Worm (Caenorhabditis elegans) whole organism, young adult: ENCODE results near the gene ptr-24.

Experiments
- B0035.1 ChIP-seq: sonication (generic microtip); optimal IDR thresholded peaks from 2 replicates; lab custom pipeline; 2016; ENCODE audit warnings: missing genetic modification characterization, mild to moderate bottlenecking, missing compliant biosample characterization, missing genotype, missing genetic modification reagents
- C06A6.2 ChIP-seq: fragments of 200-800 bp; sonication (Bioruptor generic); conservative IDR thresholded peaks from 2 replicates; pipeline ENCODE4 v1.3.6; 2022; ENCODE audit warnings: missing genetic modification characterization, missing compliant biosample characterization
- F22D6.2 ChIP-seq: sonication (generic microtip); optimal IDR thresholded peaks from 2 replicates; lab custom pipeline; 2016; ENCODE audit warnings: mild to moderate bottlenecking, missing genetic modification characterization, missing compliant biosample characterization
- F37B4.10 ChIP-seq: fragments of 200-800 bp; sonication (Bioruptor generic); IDR thresholded peaks from 2 replicates; pipeline ENCODE4 v1.3.6; 2022; ENCODE audit warnings: missing genetic modification characterization, missing compliant biosample characterization
- F49E8.2 ChIP-seq: sonication (generic microtip); optimal IDR thresholded peaks from 3 replicates; lab custom pipeline; 2017; ENCODE audit warnings: missing genetic modification characterization, mild to moderate bottlenecking, missing compliant biosample characterization, antibody characterized with exemption, moderate library complexity; ENCODE audit not compliant: insufficient read depth
- F52B5.7 ChIP-seq: sonication (generic microtip); optimal IDR thresholded peaks from 2 replicates; lab custom pipeline; 2016; ENCODE audit warnings: mild to moderate bottlenecking, missing genetic modification characterization, missing compliant biosample characterization
- F57A8.1 ChIP-seq: fragments of 200-800 bp; sonication (Bioruptor generic); optimal IDR thresholded peaks from 2 replicates; lab custom pipeline; 2018; ENCODE audit warnings: mild to moderate bottlenecking, missing genetic modification characterization, moderate library complexity, missing compliant biosample characterization
- K12H6.12 ChIP-seq: fragments of 200-800 bp; sonication (Bioruptor generic); optimal IDR thresholded peaks from 2 replicates; lab custom pipeline; 2018; ENCODE audit warnings: mild to moderate bottlenecking, missing genetic modification characterization, missing compliant biosample characterization
- T26A5.8 ChIP-seq: sonication (generic microtip); optimal IDR thresholded peaks from 2 replicates; lab custom pipeline; 2016; ENCODE audit warnings: missing genetic modification characterization, missing compliant biosample characterization
- Y53G8AR.9 ChIP-seq: fragments of 200-800 bp; sonication (Bioruptor generic); conservative IDR thresholded peaks from 2 replicates; pipeline ENCODE4 v1.3.6; 2022; ENCODE audit warnings: missing genetic modification reagents, missing genetic modification characterization, missing compliant biosample characterization
- Y67H2A.10 ChIP-seq: fragments of 200-800 bp; sonication (Bioruptor generic); conservative IDR thresholded peaks from 2 replicates; pipeline ENCODE4 v1.3.6; 2022; ENCODE audit warnings: missing genetic modification reagents, missing genetic modification characterization, missing compliant biosample characterization
- Y95B8A.8 ChIP-seq: fragments of 200-800 bp; sonication (Bioruptor generic); IDR thresholded peaks from 2 replicates; pipeline ENCODE4 v1.3.6; 2022; ENCODE audit warnings: missing genetic modification reagents, missing genetic modification characterization, missing compliant biosample characterization
- ama-1 ChIP-seq, 3 experiments: fragments of 150-350 bp in 1 of 3; sonication (generic microtip) in 2 of 3; optimal IDR thresholded peaks; 2 replicates each; lab custom pipeline; 2014 to 2018; ENCODE audit warnings: missing biosample characterization in 2 of 3, missing genetic modification characterization in 2 of 3, missing genetic modification reagents in 2 of 3
- aptf-2 ChIP-seq: fragments of 200-800 bp; sonication (Bioruptor generic); conservative IDR thresholded peaks from 2 replicates; pipeline ENCODE4 v1.3.6; 2022; ENCODE audit warnings: missing genetic modification reagents, missing genetic modification characterization, missing compliant biosample characterization
- atf-7 ChIP-seq: sonication (generic microtip); optimal IDR thresholded peaks from 2 replicates; lab custom pipeline; 2017; ENCODE audit warnings: mild to moderate bottlenecking, missing genetic modification characterization, missing compliant biosample characterization
- attf-5 ChIP-seq: fragments of 200-800 bp; sonication (Bioruptor generic); optimal IDR thresholded peaks from 2 replicates; lab custom pipeline; 2018; ENCODE audit warnings: mild to moderate bottlenecking, missing genetic modification characterization, missing compliant biosample characterization
- bed-1 ChIP-seq: fragments of 200-800 bp; sonication (Bioruptor generic); IDR thresholded peaks from 2 replicates; pipeline ENCODE4 v1.3.6; 2022; ENCODE audit warnings: missing genetic modification reagents, missing genetic modification characterization, missing compliant biosample characterization
- ccch-3 ChIP-seq: fragments of 200-800 bp; sonication (Bioruptor generic); optimal IDR thresholded peaks from 2 replicates; lab custom pipeline; 2018; ENCODE audit warnings: mild to moderate bottlenecking, missing genetic modification characterization, missing compliant biosample characterization
- cebp-1 ChIP-seq, 2 experiments: fragments of 200-800 bp in 1 of 2; sonication (Bioruptor generic) in 1 of 2; sonication (generic microtip) in 1 of 2; IDR thresholded peaks in 1 of 2; optimal IDR thresholded peaks in 1 of 2; 2 replicates each; pipeline versions ENCODE4 v1.3.6 to Lab custom; 2017 to 2022; ENCODE audit warnings: missing compliant biosample characterization in 2 of 2, missing genetic modification characterization in 2 of 2, mild to moderate bottlenecking in 1 of 2, missing genetic modification reagents in 1 of 2, moderate library complexity in 1 of 2
- cebp-2 ChIP-seq: fragments of 200-800 bp; sonication (Bioruptor generic); IDR thresholded peaks from 2 replicates; pipeline ENCODE4 v1.3.6; 2022; ENCODE audit warnings: missing genetic modification characterization, missing compliant biosample characterization
- ceh-100 ChIP-seq: fragments of 200-800 bp; sonication (Bioruptor generic); IDR thresholded peaks from 2 replicates; pipeline ENCODE4 v1.3.6; 2022; ENCODE audit warnings: missing genetic modification reagents, missing genetic modification characterization, missing compliant biosample characterization
- chd-7 ChIP-seq: sonication (generic microtip); optimal IDR thresholded peaks from 2 replicates; lab custom pipeline; 2016; ENCODE audit warnings: mild to moderate bottlenecking, missing genetic modification characterization, moderate library complexity, missing compliant biosample characterization
- die-1 ChIP-seq: sonication (generic microtip); optimal IDR thresholded peaks from 2 replicates; lab custom pipeline; 2016; ENCODE audit warnings: missing genotype, mild to moderate bottlenecking, missing genetic modification characterization, missing compliant biosample characterization
- egl-18 ChIP-seq: fragments of 200-800 bp; sonication (Bioruptor generic); IDR thresholded peaks from 2 replicates; pipeline ENCODE4 v1.3.6; 2022; ENCODE audit warnings: missing genetic modification reagents, missing genetic modification characterization, missing compliant biosample characterization
- egl-44 ChIP-seq: fragments of 200-800 bp; sonication (Bioruptor generic); IDR thresholded peaks from 2 replicates; pipeline ENCODE4 v1.3.6; 2022; ENCODE audit warnings: missing genetic modification reagents, missing genetic modification characterization, missing compliant biosample characterization
- egrh-3 ChIP-seq: fragments of 200-800 bp; sonication (Bioruptor generic); IDR thresholded peaks from 2 replicates; pipeline ENCODE4 v1.3.6; 2022; ENCODE audit warnings: missing genetic modification reagents, missing genetic modification characterization, missing compliant biosample characterization
- hrde-1 ChIP-seq: sonication (generic microtip); optimal IDR thresholded peaks from 2 replicates; lab custom pipeline; 2016; ENCODE audit warnings: missing genetic modification characterization, mild to moderate bottlenecking, missing compliant biosample characterization, moderate library complexity, missing genotype, missing genetic modification reagents, borderline replicate concordance
- let-607 ChIP-seq, 2 experiments: fragments of 200-800 bp in 1 of 2; sonication (Bioruptor generic) in 1 of 2; sonication (generic microtip) in 1 of 2; optimal IDR thresholded peaks; 2 replicates each; lab custom pipeline; 2016 to 2018; ENCODE audit warnings: mild to moderate bottlenecking in 2 of 2, missing compliant biosample characterization in 2 of 2, missing genetic modification characterization in 2 of 2, moderate library complexity in 2 of 2, missing genotype in 1 of 2
- lin-26 ChIP-seq: fragments of 200-800 bp; sonication (Bioruptor generic); IDR thresholded peaks from 2 replicates; pipeline ENCODE4 v1.3.6; 2022; ENCODE audit warnings: missing genetic modification reagents, missing genetic modification characterization, missing compliant biosample characterization
- lin-35 ChIP-seq, 3 experiments: fragments of 150-350 bp in 2 of 3; sonication (generic microtip) in 1 of 3; optimal IDR thresholded peaks; 2 replicates each; lab custom pipeline; 2014 to 2018; ENCODE audit warnings: missing biosample characterization in 3 of 3, missing genetic modification characterization in 3 of 3, missing genetic modification reagents in 3 of 3
- lin-40 ChIP-seq: sonication (generic microtip); optimal IDR thresholded peaks from 2 replicates; lab custom pipeline; 2016; ENCODE audit warnings: missing genetic modification characterization, mild to moderate bottlenecking, missing compliant biosample characterization, missing genotype, missing genetic modification reagents
- madf-3 ChIP-seq: fragments of 200-800 bp; sonication (Bioruptor generic); IDR thresholded peaks from 2 replicates; pipeline ENCODE4 v1.3.6; 2022; ENCODE audit warnings: missing genetic modification reagents, missing genetic modification characterization, missing compliant biosample characterization
- mes-4 ChIP-seq: sonication (generic microtip); optimal IDR thresholded peaks from 2 replicates; lab custom pipeline; 2016; ENCODE audit warnings: missing genotype, missing genetic modification characterization, missing compliant biosample characterization
- mxl-1 ChIP-seq: sonication (generic microtip); optimal IDR thresholded peaks from 2 replicates; lab custom pipeline; 2016; ENCODE audit warnings: missing genetic modification characterization, missing compliant biosample characterization
- nhr-80 ChIP-seq: sonication (generic microtip); optimal IDR thresholded peaks from 2 replicates; lab custom pipeline; 2016; ENCODE audit warnings: missing genetic modification characterization, missing compliant biosample characterization
- pbrm-1 ChIP-seq: fragments of 200-800 bp; sonication (Bioruptor generic); IDR thresholded peaks from 2 replicates; pipeline ENCODE4 v1.3.6; 2022; ENCODE audit warnings: missing genetic modification reagents, missing genetic modification characterization, missing compliant biosample characterization
- rcor-1 ChIP-seq: fragments of 200-800 bp; sonication (Bioruptor generic); IDR thresholded peaks from 2 replicates; pipeline ENCODE4 v1.3.6; 2022; ENCODE audit warnings: missing genetic modification reagents, missing genetic modification characterization, missing compliant biosample characterization
- snpc-1.1 ChIP-seq: sonication (generic microtip); optimal IDR thresholded peaks from 2 replicates; lab custom pipeline; 2017; ENCODE audit warnings: missing genetic modification characterization, mild to moderate bottlenecking, missing compliant biosample characterization, antibody characterized with exemption, moderate library complexity, missing genotype, missing genetic modification reagents; ENCODE audit not compliant: insufficient read depth
- tbx-9 ChIP-seq: sonication (generic microtip); optimal IDR thresholded peaks from 2 replicates; lab custom pipeline; 2016; ENCODE audit warnings: borderline replicate concordance, missing genetic modification characterization, inconsistent platforms, missing compliant biosample characterization
- unc-62 ChIP-seq: fragments of 150-350 bp; optimal IDR thresholded peaks from 2 replicates; lab custom pipeline; 2014; ENCODE audit warnings: missing biosample characterization, missing genetic modification reagents, missing genetic modification characterization
- zfh-2 ChIP-seq: fragments of 200-800 bp; sonication (Bioruptor generic); conservative IDR thresholded peaks from 2 replicates; pipeline ENCODE4 v1.3.6; 2022; ENCODE audit warnings: missing genetic modification reagents, missing genetic modification characterization, missing compliant biosample characterization
- ztf-25 ChIP-seq: fragments of 200-800 bp; sonication (Bioruptor generic); IDR thresholded peaks from 2 replicates; pipeline ENCODE4 v1.3.6; 2022; ENCODE audit warnings: missing genetic modification reagents, missing genetic modification characterization, missing compliant biosample characterization
- ztf-26 ChIP-seq: sonication (generic microtip); optimal IDR thresholded peaks from 2 replicates; lab custom pipeline; 2017; ENCODE audit warnings: missing genetic modification characterization, missing compliant biosample characterization

The ptr-24 gene

DNA sequence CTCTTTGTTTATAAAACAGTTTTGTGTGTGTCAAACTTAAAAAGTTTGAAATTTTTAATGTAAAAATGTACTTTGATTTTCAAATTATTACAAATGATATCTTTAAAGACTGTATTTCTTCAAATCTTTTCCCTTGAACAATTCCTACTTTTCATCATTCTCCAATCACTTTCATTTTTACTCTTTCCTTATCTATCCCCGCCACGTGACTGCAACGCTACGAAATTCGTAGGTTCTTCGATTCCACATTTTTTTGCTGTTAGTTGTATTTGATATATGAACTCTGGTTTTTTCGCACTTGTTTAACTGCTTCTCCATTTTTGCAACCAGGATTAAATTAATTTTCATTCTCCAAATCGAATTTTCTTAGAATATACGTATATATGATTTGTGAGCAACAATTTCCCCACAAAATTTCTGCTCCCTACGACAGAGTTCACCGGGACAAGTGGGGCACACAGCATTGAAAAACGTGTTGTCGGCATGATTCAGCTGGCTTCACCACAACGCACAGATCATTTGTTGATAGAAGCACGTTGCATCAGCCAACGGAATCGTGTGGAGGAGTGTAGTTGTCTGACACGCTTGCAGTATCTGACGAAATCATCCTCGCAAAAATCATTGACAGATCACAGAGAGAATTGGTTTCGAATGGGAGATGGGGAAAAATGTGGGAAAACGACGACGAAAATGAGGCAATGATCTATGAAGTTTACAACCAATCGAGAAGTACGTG is 17.0 kb downstream of the ptr-24 start:
- no peak for TF ChIP-seq ceh-100
- no peak for TF ChIP-seq F37B4.10 (GFP tag; lab: Robert Waterston, UW)
- TF ChIP-seq egl-44 (GFP tag; lab: Robert Waterston, UW) = 0 out of 2 replicates have a peak, but pooled peaks have one; percentile 10
- TF ChIP-seq F22D6.2 = peak; percentile 63
- no peak for TF ChIP-seq egrh-3 (GFP tag; lab: Robert Waterston, UW)
- TF ChIP-seq nhr-80 (tag; lab: Kevin White, UChicago) = peak; percentile 76
- no peak for TF ChIP-seq egl-18 (GFP tag; lab: Robert Waterston, UW)
- no peak for TF ChIP-seq die-1
- no peak for TF ChIP-seq madf-3 (GFP tag; lab: Robert Waterston, UW)
- no peak for TF ChIP-seq cebp-2
- peak; percentile 8 for TF ChIP-seq K12H6.12 (tag; lab: Kevin White, UChicago)
- TF ChIP-seq atf-7 (tag; lab: Kevin White, UChicago) = peak; percentile 49
- TF ChIP-seq mxl-1 = no peak
- no peak for TF ChIP-seq B0035.1 (tag; lab: Kevin White, UChicago)
- TF ChIP-seq ztf-25 = no peak
- no peak for TF ChIP-seq rcor-1
- no peak for TF ChIP-seq mes-4 (tag; lab: Kevin White, UChicago)
- no peak for TF ChIP-seq cebp-1 (GFP tag; IDR thresholded peaks at IDR 0.05; lab: Robert Waterston, UW)
- peak; percentile 66 for TF ChIP-seq cebp-1 (tag; optimal IDR thresholded peaks at IDR 0.05; lab: Kevin White, UChicago)
- TF ChIP-seq F52B5.7 (tag; lab: Kevin White, UChicago) = no peak
- TF ChIP-seq F57A8.1 = no peak
- no peak for TF ChIP-seq bed-1 (GFP tag; lab: Robert Waterston, UW)
- TF ChIP-seq Y95B8A.8 (GFP tag; lab: Robert Waterston, UW) = 0 out of 2 replicates have a peak, but pooled peaks have one; percentile 23
- no peak for TF ChIP-seq pbrm-1 (GFP tag; lab: Robert Waterston, UW)
- peak; percentile 16 for TF ChIP-seq attf-5 (GFP tag; lab: Kevin White, UChicago)
- TF ChIP-seq let-607 (tag; optimal IDR thresholded peaks at IDR 0.05; lab: Kevin White, UChicago) = peak in 1 of 2 experiments; percentile 67
- TF ChIP-seq F49E8.2 (tag; lab: Kevin White, UChicago) = no peak
- no peak for TF ChIP-seq C06A6.2 (GFP tag; lab: Robert Waterston, UW)
- TF ChIP-seq tbx-9 (tag; lab: Kevin White, UChicago) = no peak
- TF ChIP-seq ccch-3 (GFP tag; lab: Kevin White, UChicago) = no peak
- TF ChIP-seq lin-26 = 0 out of 2 replicates have a peak, but pooled peaks have one; percentile 28
- no peak for TF ChIP-seq zfh-2
- no peak for TF ChIP-seq lin-35 (GFP tag; optimal IDR thresholded peaks at IDR 0.05; lab: Kevin White, UChicago)
- no peak for TF ChIP-seq unc-62
- no peak for TF ChIP-seq T26A5.8 (tag; lab: Kevin White, UChicago)
- no peak for TF ChIP-seq snpc-1.1 (tag; lab: Kevin White, UChicago)
- no peak for TF ChIP-seq hrde-1
- TF ChIP-seq ama-1 (optimal IDR thresholded peaks at IDR 0.05; lab: Kevin White, UChicago) = no peak
- no peak for TF ChIP-seq ama-1 (GFP tag; optimal IDR thresholded peaks at IDR 0.05; lab: Kevin White, UChicago)
- no peak for TF ChIP-seq Y53G8AR.9 (GFP tag; lab: Robert Waterston, UW)
- peak; percentile 44 for TF ChIP-seq lin-40
- TF ChIP-seq aptf-2 (GFP tag; lab: Robert Waterston, UW) = no peak
- peak; percentile 44 for TF ChIP-seq chd-7 (tag; lab: Kevin White, UChicago)
- TF ChIP-seq Y67H2A.10 = no peak
- TF ChIP-seq ztf-26 = peak; percentile 7
